Fruit fly (Drosophila melanogaster): ENCODE results near the gene Rph.

Rph gene

dm6 chrX:10771856-10772592 lies 14.6 kb upstream of the Rph start, which contains the start of gene CG15211 (continued):
- TF ChIP-seq gsb (GFP tag; IDR thresholded peaks at IDR 0.05) (no peak), klu (GFP tag; IDR thresholded peaks at IDR 0.05) (no peak), Hr51 (GFP tag; optimal IDR thresholded peaks at IDR 0.05) (peak in 1 of 2 experiments; percentile 82), D19A (tag; optimal IDR thresholded peaks at IDR 0.05) (peak; percentile 79), bsh (GFP tag; optimal IDR thresholded peaks at IDR 0.05) (peak; percentile 81 to 91), sens (GFP tag) (peak; percentile 92), yki (optimal IDR thresholded peaks at IDR 0.05) (no peak), tin (GFP tag; optimal IDR thresholded peaks at IDR 0.05) (peak; percentile 65), cato (GFP tag; optimal IDR thresholded peaks at IDR 0.05; ENCODE audit: borderline replicate concordance) (peak; percentile 57), lab (GFP tag; optimal IDR thresholded peaks at IDR 0.05) (peak; percentile 76), sens-2 (GFP tag; IDR thresholded peaks at IDR 0.05) (no peak), CG17361 (GFP tag; IDR thresholded peaks at IDR 0.05) (peak; percentile 91), da (GFP tag; optimal IDR thresholded peaks at IDR 0.05) (no peak), CG3995 (GFP tag; optimal IDR thresholded peaks at IDR 0.05) (no peak), CG12942 (GFP tag; optimal IDR thresholded peaks at IDR 0.05) (peak; percentile 52), pb (GFP tag; optimal IDR thresholded peaks at IDR 0.05) (no peak), CG4328 (GFP tag; optimal IDR thresholded peaks at IDR 0.05) (peak; percentile 49), lola (GFP tag; optimal IDR thresholded peaks at IDR 0.05) (peak in 1 of 3 experiments; percentile 85), Hand (GFP tag; optimal IDR thresholded peaks at IDR 0.05) (peak; percentile 19), dimm (GFP tag; IDR thresholded peaks at IDR 0.05) (0 out of 2 replicates have a peak, but pooled peaks have one; percentile 33), Hey (tag; optimal IDR thresholded peaks at IDR 0.05) (no peak), MBD-R2 (GFP tag; IDR thresholded peaks at IDR 0.05) (no peak; the same call in 1 of the 2 replicates), hkb (optimal IDR thresholded peaks at IDR 0.05) (no peak), hkb (GFP tag; IDR thresholded peaks at IDR 0.05) (no peak; the same call in none of the 2 replicates), Aef1 (GFP tag; IDR thresholded peaks at IDR 0.05) (peak; percentile 21; the same call in 2 of the 3 replicates), CG10654 (GFP tag; optimal IDR thresholded peaks at IDR 0.05) (peak; percentile 53), abd-A (tag; optimal IDR thresholded peaks at IDR 0.05) (peak; percentile 37), grau (tag; optimal IDR thresholded peaks at IDR 0.05) (peak; percentile 79), Lhr (GFP tag; optimal IDR thresholded peaks at IDR 0.05) (peak; percentile 49), zfh1 (GFP tag; IDR thresholded peaks at IDR 0.05) (peak; percentile 68; the same call in 2 of the 3 replicates), CG7839 (tag; optimal IDR thresholded peaks at IDR 0.05) (peak; percentile 80), crc (GFP tag; optimal IDR thresholded peaks at IDR 0.05) (no peak), CG10274 (GFP tag; optimal IDR thresholded peaks at IDR 0.05) (peak; percentile 42), kay (GFP tag; optimal IDR thresholded peaks at IDR 0.05) (peak; percentile 34), vnd (GFP tag; IDR thresholded peaks at IDR 0.05; ENCODE audit: partially characterized antibody) (no peak), inv (GFP tag; IDR thresholded peaks at IDR 0.05; ENCODE audit: partially characterized antibody) (0 out of 2 replicates have a peak, but pooled peaks have one; percentile 27), CG11504 (tag; optimal IDR thresholded peaks at IDR 0.05) (peak; percentile 79), pnt (GFP tag; optimal IDR thresholded peaks at IDR 0.05) (no peak), Xbp1 (GFP tag; optimal IDR thresholded peaks at IDR 0.05) (peak; percentile 73), CG16815 (GFP tag; optimal IDR thresholded peaks at IDR 0.05) (peak; percentile 30), ems (GFP tag; optimal IDR thresholded peaks at IDR 0.05) (peak; percentile 16), CG11560 (tag; IDR thresholded peaks at IDR 0.05) (no peak), unpg (GFP tag; optimal IDR thresholded peaks at IDR 0.05) (peak; percentile 82), bab2 (GFP tag; optimal IDR thresholded peaks at IDR 0.05) (no peak), p53 (GFP tag; optimal IDR thresholded peaks at IDR 0.05) (no peak), ind (GFP tag; optimal IDR thresholded peaks at IDR 0.05) (peak; percentile 62), Usf (GFP tag; optimal IDR thresholded peaks at IDR 0.05) (no peak), CG15696 (tag; optimal IDR thresholded peaks at IDR 0.05) (peak; percentile 22), cwo (GFP tag; optimal IDR thresholded peaks at IDR 0.05) (peak; percentile 49)

Data from whole organism, embryonic.